Fruit fly (Drosophila melanogaster) whole organism: ENCODE results near the gene CG1463.

Source experiments
- CG8478 ChIP-seq: fragments of >200 bp; optimal IDR thresholded peaks from 2 replicates; lab custom pipeline; 2018; ENCODE audit warnings: inconsistent platforms
- Dll ChIP-seq: fragments of >200 bp; optimal IDR thresholded peaks from 2 replicates; lab custom pipeline; 2017
- EcR ChIP-seq, 2 experiments: fragments of >200 bp; optimal IDR thresholded peaks; 2 replicates each; lab custom pipeline; 2017; ENCODE audit warnings: missing biosample characterization in 2 of 2, missing genetic modification characterization in 2 of 2, missing genetic modification reagents in 2 of 2
- pan ChIP-seq: fragments of >200 bp; optimal IDR thresholded peaks from 2 replicates; lab custom pipeline; 2017
- psq ChIP-seq: fragments of >200 bp; optimal IDR thresholded peaks from 2 replicates; lab custom pipeline; 2017

dm6 chrX:12578701-12579372 lies 32.6 kb downstream of the CG1463 start:
- TF ChIP-seq Dll (peak; percentile 39), CG8478 (lab: Kevin White, UChicago) (no peak), pan (lab: Kevin White, UChicago) (peak; percentile 9), psq (lab: Kevin White, UChicago) (no peak), EcR (GFP tag; optimal IDR thresholded peaks at IDR 0.05; lab: Kevin White, UChicago) (no peak)
